Fruit fly (Drosophila melanogaster) whole organism, embryonic: ENCODE measurements around the gene Grip75.

ENCODE experiments used
- Ada2b ChIP-seq: fragments of 200-800 bp; sonication (Bioruptor generic); IDR thresholded peaks from 2 replicates; pipeline ENCODE4 v1.3.6; 2022; ENCODE audit warnings: missing biosample characterization, missing genetic modification characterization
- Awh ChIP-seq: fragments of 200-800 bp; sonication (Bioruptor generic); IDR thresholded peaks from 2 replicates; pipeline ENCODE4, ENCODE4 v1.3.6; 2022; ENCODE audit warnings: missing biosample characterization, missing genetic modification characterization
- B-H2 ChIP-seq: fragments of 200-800 bp; sonication (Bioruptor generic); optimal IDR thresholded peaks from 2 replicates; lab custom pipeline; 2018; ENCODE audit warnings: missing biosample characterization, mild to moderate bottlenecking, missing genetic modification characterization
- BEAF-32 ChIP-seq: fragments of 200-800 bp; sonication (Bioruptor generic); optimal IDR thresholded peaks from 3 replicates; lab custom pipeline; 2017; ENCODE audit warnings: missing biosample characterization, missing genetic modification characterization, mild to moderate bottlenecking, moderate library complexity, missing genetic modification reagents
- Bgb ChIP-seq: fragments of 200-800 bp; sonication (Bioruptor generic); IDR thresholded peaks from 2 replicates; pipeline ENCODE4 v1.3.6; 2022; ENCODE audit warnings: missing biosample characterization, missing genetic modification characterization; ENCODE audit not compliant: partially characterized antibody
- CG10321 ChIP-seq: fragments of 200-800 bp; sonication (Bioruptor generic); IDR thresholded peaks from 2 replicates; pipeline ENCODE4 v1.3.6; 2022; ENCODE audit warnings: missing biosample characterization, missing genetic modification characterization
- CG10462 ChIP-seq: fragments of 200-800 bp; sonication (Bioruptor generic); optimal IDR thresholded peaks from 2 replicates; lab custom pipeline; 2016; ENCODE audit warnings: missing biosample characterization, missing genetic modification characterization
- CG13123 ChIP-seq: fragments of 200-800 bp; sonication (Bioruptor generic); optimal IDR thresholded peaks from 2 replicates; lab custom pipeline; 2016; ENCODE audit warnings: missing biosample characterization, missing genetic modification characterization
- CG13287 ChIP-seq: fragments of 200-800 bp; sonication (Bioruptor generic); IDR thresholded peaks from 2 replicates; pipeline ENCODE4 v1.3.6; 2022; ENCODE audit warnings: missing biosample characterization, missing genetic modification characterization; ENCODE audit not compliant: partially characterized antibody
- CG13296 ChIP-seq: fragments of 200-800 bp; sonication (Bioruptor generic); optimal IDR thresholded peaks from 3 replicates; lab custom pipeline; 2018; ENCODE audit warnings: missing biosample characterization, mild to moderate bottlenecking, missing genetic modification characterization
- CG15696 ChIP-seq: fragments of 200-800 bp; sonication (Bioruptor generic); optimal IDR thresholded peaks from 2 replicates; lab custom pipeline; 2019; ENCODE audit warnings: missing biosample characterization, mild to moderate bottlenecking, missing genetic modification characterization, moderate library complexity
- CG16813 ChIP-seq: fragments of 200-800 bp; sonication (Bioruptor generic); IDR thresholded peaks from 3 replicates; pipeline ENCODE4 v1.3.6; 2022; ENCODE audit warnings: missing biosample characterization, missing genetic modification characterization; ENCODE audit not compliant: partially characterized antibody
- CG2116 ChIP-seq: fragments of 200-800 bp; sonication (Bioruptor generic); optimal IDR thresholded peaks from 3 replicates; lab custom pipeline; 2018; ENCODE audit warnings: missing biosample characterization, mild to moderate bottlenecking, missing genetic modification characterization
- CG30020 ChIP-seq: fragments of 200-800 bp; optimal IDR thresholded peaks from 2 replicates; lab custom pipeline; 2019; ENCODE audit warnings: missing biosample characterization, mild to moderate bottlenecking, missing genetic modification characterization, moderate library complexity
- CG4404 ChIP-seq: fragments of 200-800 bp; sonication (Bioruptor generic); IDR thresholded peaks from 2 replicates; pipeline ENCODE4 v1.3.6; 2022; ENCODE audit warnings: missing biosample characterization, missing genetic modification characterization
- CG6854 ChIP-seq: fragments of 200-800 bp; sonication (Bioruptor generic); optimal IDR thresholded peaks from 3 replicates; lab custom pipeline; 2017; ENCODE audit warnings: missing biosample characterization, mild to moderate bottlenecking, missing genetic modification characterization
- CG9932 ChIP-seq: fragments of 200-800 bp; sonication (Bioruptor generic); IDR thresholded peaks from 2 replicates; pipeline ENCODE4 v1.3.6; 2022; ENCODE audit warnings: missing biosample characterization, missing genetic modification characterization
- Deaf1 ChIP-seq: fragments of 200-800 bp; optimal IDR thresholded peaks from 3 replicates; lab custom pipeline; 2019; ENCODE audit warnings: missing biosample characterization, mild to moderate bottlenecking, missing genetic modification characterization, moderate library complexity
- Dll ChIP-seq: fragments of 200-800 bp; sonication (Bioruptor generic); IDR thresholded peaks from 4 replicates; pipeline ENCODE4 v1.3.6; 2022; ENCODE audit warnings: missing biosample characterization, missing genetic modification characterization; ENCODE audit not compliant: partially characterized antibody
- Doc3 ChIP-seq: fragments of 200-800 bp; sonication (Bioruptor generic); IDR thresholded peaks from 3 replicates; pipeline ENCODE4 v1.3.6; 2022; ENCODE audit warnings: missing biosample characterization, missing genetic modification characterization; ENCODE audit not compliant: partially characterized antibody
- Dref ChIP-seq: fragments of 200-800 bp; sonication (Bioruptor generic); IDR thresholded peaks from 2 replicates; pipeline ENCODE4 v1.3.6; 2022; ENCODE audit warnings: missing biosample characterization, missing genetic modification characterization
- E2f2 ChIP-seq: fragments of 200-800 bp; sonication (Bioruptor generic); IDR thresholded peaks from 2 replicates; pipeline ENCODE4 v1.3.6; 2022; ENCODE audit warnings: missing biosample characterization, missing genetic modification characterization
- H2.0 ChIP-seq: fragments of 200-800 bp; sonication (Bioruptor generic); IDR thresholded peaks from 2 replicates; pipeline ENCODE4 v1.3.6; 2022; ENCODE audit warnings: missing biosample characterization, missing genetic modification characterization
- HLH4C ChIP-seq: fragments of 200-800 bp; sonication (Bioruptor generic); IDR thresholded peaks from 3 replicates; pipeline ENCODE4 v1.3.6; 2022; ENCODE audit warnings: missing biosample characterization, missing genetic modification characterization; ENCODE audit not compliant: partially characterized antibody
- HLH54F ChIP-seq: fragments of 200-800 bp; sonication (Bioruptor generic); optimal IDR thresholded peaks from 3 replicates; lab custom pipeline; 2016; ENCODE audit warnings: missing biosample characterization, missing genetic modification characterization
- Lpt ChIP-seq: fragments of >200 bp; optimal IDR thresholded peaks from 2 replicates; lab custom pipeline; 2018; ENCODE audit warnings: missing biosample characterization, missing genetic modification characterization
- PHDP ChIP-seq: fragments of 200-800 bp; sonication (Bioruptor generic); optimal IDR thresholded peaks from 3 replicates; lab custom pipeline; 2018; ENCODE audit warnings: missing biosample characterization, mild to moderate bottlenecking, missing genetic modification characterization, moderate library complexity
- Six4 ChIP-seq: fragments of 200-800 bp; sonication (Bioruptor generic); optimal IDR thresholded peaks from 2 replicates; lab custom pipeline; 2016; ENCODE audit warnings: missing biosample characterization, missing genetic modification characterization
- Spps ChIP-seq: fragments of 200-800 bp; sonication (Bioruptor generic); optimal IDR thresholded peaks from 2 replicates; lab custom pipeline; 2018; ENCODE audit warnings: missing biosample characterization, mild to moderate bottlenecking, missing genetic modification characterization
- Sry-β ChIP-seq: fragments of 200-800 bp; sonication (Bioruptor generic); optimal IDR thresholded peaks from 2 replicates; lab custom pipeline; 2018; ENCODE audit warnings: missing biosample characterization, mild to moderate bottlenecking, missing genetic modification characterization, moderate library complexity
- ab ChIP-seq: fragments of 200-800 bp; sonication (Bioruptor generic); optimal IDR thresholded peaks from 2 replicates; lab custom pipeline; 2016; ENCODE audit warnings: missing biosample characterization, missing genetic modification characterization
- amos ChIP-seq: fragments of 200-800 bp; sonication (Bioruptor generic); IDR thresholded peaks from 2 replicates; pipeline ENCODE4 v1.3.6; 2022; ENCODE audit warnings: missing biosample characterization, missing genetic modification characterization; ENCODE audit not compliant: partially characterized antibody
- chif ChIP-seq, 2 experiments: fragments of 200-800 bp; sonication (Bioruptor generic); optimal IDR thresholded peaks; 3 replicates each; lab custom pipeline; 2016; ENCODE audit warnings: missing biosample characterization in 2 of 2, missing genetic modification characterization in 2 of 2
- chn ChIP-seq: fragments of 200-800 bp; sonication (Bioruptor generic); optimal IDR thresholded peaks from 2 replicates; lab custom pipeline; 2016; ENCODE audit warnings: missing biosample characterization, missing genetic modification characterization
- crp ChIP-seq, 2 experiments: fragments of 200-800 bp; sonication (Bioruptor generic); optimal IDR thresholded peaks; 2 replicates in 1 of 2; 3 replicates in 1 of 2; lab custom pipeline; 2017; ENCODE audit warnings: missing biosample characterization in 2 of 2, missing genetic modification characterization in 2 of 2, mild to moderate bottlenecking in 1 of 2, moderate library complexity in 1 of 2
- dmrt99B ChIP-seq: fragments of 200-800 bp; sonication (Bioruptor generic); optimal IDR thresholded peaks from 2 replicates; lab custom pipeline; 2018; ENCODE audit warnings: missing biosample characterization, mild to moderate bottlenecking, missing genetic modification characterization, moderate library complexity
- ewg ChIP-seq: fragments of 200-800 bp; sonication (Bioruptor generic); optimal IDR thresholded peaks from 3 replicates; lab custom pipeline; 2017; ENCODE audit warnings: mild to moderate bottlenecking, missing biosample characterization, missing genetic modification reagents, missing genetic modification characterization
- gt ChIP-seq: fragments of 200-800 bp; sonication (Bioruptor generic); IDR thresholded peaks from 2 replicates; pipeline ENCODE4 v1.3.6; 2022; ENCODE audit warnings: missing biosample characterization, missing genetic modification characterization
- nerfin-1 ChIP-seq: fragments of 200-800 bp; sonication (Bioruptor generic); optimal IDR thresholded peaks from 3 replicates; lab custom pipeline; 2019; ENCODE audit warnings: missing biosample characterization, mild to moderate bottlenecking, missing genetic modification characterization, moderate library complexity
- nerfin-2 ChIP-seq: fragments of 200-800 bp; sonication (Bioruptor generic); IDR thresholded peaks from 2 replicates; pipeline ENCODE4 v1.3.6; 2022; ENCODE audit warnings: missing biosample characterization, missing genetic modification characterization; ENCODE audit not compliant: partially characterized antibody
- pfk ChIP-seq: fragments of 200-800 bp; sonication (Bioruptor generic); optimal IDR thresholded peaks from 2 replicates; lab custom pipeline; 2018; ENCODE audit warnings: missing biosample characterization, mild to moderate bottlenecking, missing genetic modification characterization, moderate library complexity
- ro ChIP-seq: fragments of 200-800 bp; sonication (Bioruptor generic); IDR thresholded peaks from 2 replicates; pipeline ENCODE4 v1.3.6; 2022; ENCODE audit warnings: missing biosample characterization, missing genetic modification characterization
- row ChIP-seq: fragments of 200-800 bp; sonication (Bioruptor generic); IDR thresholded peaks from 3 replicates; pipeline ENCODE4 v1.3.6; 2022; ENCODE audit warnings: missing biosample characterization, missing genetic modification characterization
- sna ChIP-seq: fragments of 200-800 bp; sonication (Bioruptor generic); IDR thresholded peaks from 2 replicates; pipeline ENCODE4 v1.3.6; 2022; ENCODE audit warnings: missing biosample characterization, missing genetic modification characterization; ENCODE audit not compliant: partially characterized antibody
- sob ChIP-seq: fragments of 200-800 bp; sonication (Bioruptor generic); IDR thresholded peaks from 2 replicates; pipeline ENCODE4 v1.3.6; 2022; ENCODE audit warnings: missing biosample characterization, missing genetic modification characterization
- stwl ChIP-seq: fragments of 200-800 bp; sonication (Bioruptor generic); optimal IDR thresholded peaks from 3 replicates; lab custom pipeline; 2018; ENCODE audit warnings: missing biosample characterization, mild to moderate bottlenecking, missing genetic modification characterization, moderate library complexity
- vfl ChIP-seq: fragments of 200-800 bp; sonication (Bioruptor generic); optimal IDR thresholded peaks from 2 replicates; lab custom pipeline; 2016; ENCODE audit warnings: missing biosample characterization, missing genetic modification characterization
- vnd ChIP-seq: fragments of 200-800 bp; sonication (Bioruptor generic); IDR thresholded peaks from 3 replicates; pipeline ENCODE4 v1.3.6; 2022; ENCODE audit warnings: missing biosample characterization, missing genetic modification characterization; ENCODE audit not compliant: partially characterized antibody
- yki ChIP-seq: fragments of >200 bp; optimal IDR thresholded peaks from 3 replicates; lab custom pipeline; 2018

Grip75 gene

dm6 chr2L:10435606-10436160, 47.4 kb upstream of the Grip75 start, which contains the start of the genes TBC1D16 and holn1 (continued):
- TF ChIP-seq ewg (GFP tag; lab: Kevin White, UChicago) (peak; percentile 85), CG13296 (GFP tag; lab: Kevin White, UChicago) (peak; percentile 41), B-H2 (no peak), yki (lab: Kevin White, UChicago) (no peak), pfk (peak; percentile 90), chn (GFP tag; lab: Kevin White, UChicago) (no peak), HLH4C (peak; percentile 52; the same call in 2 of the 3 replicates), HLH54F (no peak), Deaf1 (tag; lab: Kevin White, UChicago) (no peak), H2.0 (GFP tag; lab: Robert Waterston, UW) (no peak), E2f2 (GFP tag; lab: Robert Waterston, UW) (0 out of 2 replicates have a peak, but pooled peaks have one; percentile 18), nerfin-1 (tag; lab: Kevin White, UChicago) (peak; percentile 3), Bgb (GFP tag; lab: Robert Waterston, UW) (peak; percentile 42; the same call in 1 of the 2 replicates), chif (GFP tag; optimal IDR thresholded peaks at IDR 0.05; lab: Kevin White, UChicago) (no peak), vnd (GFP tag; lab: Robert Waterston, UW) (no peak), Dref (GFP tag; lab: Robert Waterston, UW) (peak; percentile 54), CG13287 (GFP tag; lab: Robert Waterston, UW) (peak; percentile 78), dmrt99B (tag; lab: Kevin White, UChicago) (no peak), CG6854 (GFP tag; lab: Kevin White, UChicago) (no peak), ro (GFP tag; lab: Robert Waterston, UW) (no peak), CG16813 (GFP tag; lab: Robert Waterston, UW) (0 out of 3 replicates have a peak, but pooled peaks have one; percentile 13), Dll (GFP tag; lab: Robert Waterston, UW) (peak; percentile 75), CG30020 (tag; lab: Kevin White, UChicago) (peak; percentile 94), CG2116 (GFP tag; lab: Kevin White, UChicago) (peak; percentile 21), Six4 (GFP tag; lab: Kevin White, UChicago) (no peak), Doc3 (peak; percentile 27; the same call in 1 of the 3 replicates), amos (GFP tag; lab: Robert Waterston, UW) (peak; percentile 55; the same call in 1 of the 2 replicates), crp (GFP tag; optimal IDR thresholded peaks at IDR 0.05; lab: Kevin White, UChicago) (peak in 1 of 2 experiments; percentile 20), CG15696 (peak; percentile 29), PHDP (peak; percentile 23), sna (0 out of 2 replicates have a peak, but pooled peaks have one; percentile 32), CG4404 (GFP tag; lab: Robert Waterston, UW) (no peak), gt (GFP tag; lab: Robert Waterston, UW) (no peak), CG9932 (GFP tag; lab: Robert Waterston, UW) (no peak), Ada2b (GFP tag; lab: Robert Waterston, UW) (no peak), stwl (tag; lab: Kevin White, UChicago) (peak; percentile 44), sob (GFP tag; lab: Robert Waterston, UW) (no peak), Spps (no peak), CG10462 (GFP tag; lab: Kevin White, UChicago) (no peak), BEAF-32 (GFP tag; lab: Kevin White, UChicago) (peak; percentile 60), ab (GFP tag; lab: Kevin White, UChicago) (no peak), Sry-β (GFP tag; lab: Kevin White, UChicago) (no peak), Awh (GFP tag; lab: Robert Waterston, UW) (no peak), Lpt (GFP tag; lab: Kevin White, UChicago) (no peak), CG10321 (GFP tag; lab: Robert Waterston, UW) (no peak), vfl (GFP tag; lab: Kevin White, UChicago) (no peak), row (GFP tag; lab: Robert Waterston, UW) (peak; percentile 55; the same call in 1 of the 3 replicates), nerfin-2 (GFP tag; lab: Robert Waterston, UW) (no peak), CG13123 (GFP tag; lab: Kevin White, UChicago) (no peak)
